Fruit fly (Drosophila melanogaster) whole organism, embryonic: ENCODE results near the gene CG15014.
A peak's percentile ranks its signal among the peaks of the same experiment; 100 is the strongest.

Experiments used
- Bdp1 ChIP-seq: fragments of 200-800 bp; sonication (Bioruptor generic); optimal IDR thresholded peaks from 3 replicates; lab custom pipeline; 2016; ENCODE audit warnings: missing biosample characterization, missing genetic modification characterization
- CG10147 ChIP-seq: fragments of 200-800 bp; sonication (Bioruptor generic); optimal IDR thresholded peaks from 2 replicates; lab custom pipeline; 2019; ENCODE audit warnings: missing biosample characterization, mild to moderate bottlenecking, missing genetic modification characterization, moderate library complexity
- CG12104 ChIP-seq: fragments of 200-800 bp; sonication (Bioruptor generic); optimal IDR thresholded peaks from 3 replicates; lab custom pipeline; 2016; ENCODE audit warnings: missing biosample characterization, missing genetic modification characterization
- CG12155 ChIP-seq: fragments of 200-800 bp; sonication (Bioruptor generic); optimal IDR thresholded peaks from 3 replicates; lab custom pipeline; 2016; ENCODE audit warnings: missing biosample characterization, missing genetic modification characterization
- CG13624 ChIP-seq: fragments of 200-800 bp; sonication (Bioruptor generic); optimal IDR thresholded peaks from 2 replicates; lab custom pipeline; 2016; ENCODE audit warnings: missing biosample characterization, missing genetic modification characterization
- CG14441 ChIP-seq: fragments of 200-800 bp; sonication (Bioruptor generic); IDR thresholded peaks from 2 replicates; pipeline ENCODE4 v1.3.6; 2022; ENCODE audit warnings: missing biosample characterization, missing genetic modification characterization
- CG15269 ChIP-seq: fragments of 200-800 bp; sonication (Bioruptor generic); optimal IDR thresholded peaks from 2 replicates; lab custom pipeline; 2018; ENCODE audit warnings: missing biosample characterization, mild to moderate bottlenecking, missing genetic modification characterization, moderate library complexity
- CG15601 ChIP-seq: fragments of 200-800 bp; sonication (Bioruptor generic); optimal IDR thresholded peaks from 3 replicates; lab custom pipeline; 2019; ENCODE audit warnings: missing biosample characterization, mild to moderate bottlenecking, missing genetic modification characterization, moderate library complexity
- CG15696 ChIP-seq: fragments of 200-800 bp; sonication (Bioruptor generic); optimal IDR thresholded peaks from 2 replicates; lab custom pipeline; 2019; ENCODE audit warnings: missing biosample characterization, mild to moderate bottlenecking, missing genetic modification characterization, moderate library complexity
- CG1647 ChIP-seq: fragments of 200-800 bp; sonication (Bioruptor generic); optimal IDR thresholded peaks from 3 replicates; lab custom pipeline; 2016; ENCODE audit warnings: missing biosample characterization, missing genetic modification characterization
- CG17361 ChIP-seq: fragments of 200-800 bp; sonication (Bioruptor generic); IDR thresholded peaks from 3 replicates; pipeline ENCODE4 v1.3.6; 2022; ENCODE audit warnings: missing biosample characterization, missing genetic modification characterization
- CG17802 ChIP-seq: fragments of 200-800 bp; sonication (Bioruptor generic); optimal IDR thresholded peaks from 2 replicates; lab custom pipeline; 2018; ENCODE audit warnings: missing biosample characterization, mild to moderate bottlenecking, missing genetic modification characterization, moderate library complexity
- CG2116 ChIP-seq: fragments of 200-800 bp; sonication (Bioruptor generic); optimal IDR thresholded peaks from 3 replicates; lab custom pipeline; 2018; ENCODE audit warnings: missing biosample characterization, mild to moderate bottlenecking, missing genetic modification characterization
- CG2120 ChIP-seq: fragments of 200-800 bp; sonication (Bioruptor generic); optimal IDR thresholded peaks from 3 replicates; lab custom pipeline; 2016; ENCODE audit warnings: missing biosample characterization, missing genetic modification characterization
- CG2678 ChIP-seq: fragments of 200-800 bp; sonication (Bioruptor generic); optimal IDR thresholded peaks from 3 replicates; lab custom pipeline; 2019; ENCODE audit warnings: missing biosample characterization, mild to moderate bottlenecking, missing genetic modification characterization, moderate library complexity
- CG30403 ChIP-seq: fragments of 200-800 bp; sonication (Bioruptor generic); optimal IDR thresholded peaks from 3 replicates; lab custom pipeline; 2016; ENCODE audit warnings: missing biosample characterization, missing genetic modification characterization
- CG32772 ChIP-seq: fragments of 200-800 bp; sonication (Bioruptor generic); IDR thresholded peaks from 2 replicates; pipeline ENCODE4 v1.3.6; 2022; ENCODE audit warnings: missing biosample characterization, missing genetic modification characterization
- CG33213 ChIP-seq: fragments of 200-800 bp; sonication (Bioruptor generic); optimal IDR thresholded peaks from 3 replicates; lab custom pipeline; 2016; ENCODE audit warnings: missing biosample characterization, missing genetic modification characterization
- CG3847 ChIP-seq: fragments of 200-800 bp; sonication (Bioruptor generic); IDR thresholded peaks from 2 replicates; pipeline ENCODE4 v1.3.6; 2022; ENCODE audit warnings: missing biosample characterization, missing genetic modification characterization
- CG4617 ChIP-seq: fragments of 200-800 bp; sonication (Bioruptor generic); optimal IDR thresholded peaks from 3 replicates; lab custom pipeline; 2016; ENCODE audit warnings: missing biosample characterization, missing genetic modification characterization, borderline replicate concordance
- CG7839 ChIP-seq: fragments of 200-800 bp; sonication (Bioruptor generic); optimal IDR thresholded peaks from 3 replicates; lab custom pipeline; 2018; ENCODE audit warnings: missing biosample characterization, mild to moderate bottlenecking, missing genetic modification characterization, moderate library complexity
- CG8924 ChIP-seq: fragments of 200-800 bp; optimal IDR thresholded peaks from 3 replicates; lab custom pipeline; 2019; ENCODE audit warnings: missing biosample characterization, mild to moderate bottlenecking, missing genetic modification characterization, moderate library complexity
- CG9609 ChIP-seq: fragments of 200-800 bp; sonication (Bioruptor generic); optimal IDR thresholded peaks from 3 replicates; lab custom pipeline; 2016; ENCODE audit warnings: missing biosample characterization, missing genetic modification characterization
- CG9797 ChIP-seq: fragments of 200-800 bp; sonication (Bioruptor generic); optimal IDR thresholded peaks from 3 replicates; lab custom pipeline; 2018; ENCODE audit warnings: missing biosample characterization, mild to moderate bottlenecking, missing genetic modification characterization
- Doc3 ChIP-seq: fragments of 200-800 bp; sonication (Bioruptor generic); IDR thresholded peaks from 3 replicates; pipeline ENCODE4 v1.3.6; 2022; ENCODE audit warnings: missing biosample characterization, missing genetic modification characterization; ENCODE audit not compliant: partially characterized antibody
- GATAe ChIP-seq: fragments of 200-800 bp; sonication (Bioruptor generic); conservative IDR thresholded peaks from 2 replicates; pipeline ENCODE4 v1.3.6; 2022; ENCODE audit warnings: missing biosample characterization, missing genetic modification characterization
- Hsf ChIP-seq: fragments of 200-800 bp; sonication (Bioruptor generic); optimal IDR thresholded peaks from 3 replicates; lab custom pipeline; 2016; ENCODE audit warnings: missing biosample characterization, missing genetic modification characterization
- MBD-R2 ChIP-seq: fragments of 200-800 bp; sonication (Bioruptor generic); IDR thresholded peaks from 2 replicates; pipeline ENCODE4 v1.3.6; 2022; ENCODE audit warnings: missing biosample characterization, missing genetic modification characterization
- MESR4 ChIP-seq: fragments of 200-800 bp; sonication (Bioruptor generic); optimal IDR thresholded peaks from 2 replicates; lab custom pipeline; 2018; ENCODE audit warnings: missing biosample characterization, mild to moderate bottlenecking, missing genetic modification characterization, moderate library complexity
- Pdp1 ChIP-seq, 2 experiments: fragments of 200-800 bp; sonication (Bioruptor generic); optimal IDR thresholded peaks; 3 replicates each; lab custom pipeline; 2016; ENCODE audit warnings: missing biosample characterization in 2 of 2, missing genetic modification characterization in 2 of 2, mild to moderate bottlenecking in 1 of 2, moderate library complexity in 1 of 2
- Ptx1 ChIP-seq: fragments of 200-800 bp; sonication (Bioruptor generic); IDR thresholded peaks from 2 replicates; pipeline ENCODE4 v1.3.6; 2022; ENCODE audit warnings: missing biosample characterization, missing genetic modification characterization
- Side ChIP-seq: fragments of 200-800 bp; sonication (Bioruptor generic); optimal IDR thresholded peaks from 2 replicates; lab custom pipeline; 2016; ENCODE audit warnings: missing biosample characterization, missing genetic modification characterization
- Tbp ChIP-seq: fragments of >200 bp; optimal IDR thresholded peaks from 2 replicates; lab custom pipeline; 2018; ENCODE audit warnings: missing biosample characterization, missing genetic modification characterization
- bab2 ChIP-seq: fragments of 200-800 bp; sonication (Bioruptor generic); optimal IDR thresholded peaks from 2 replicates; lab custom pipeline; 2016; ENCODE audit warnings: missing biosample characterization, missing genetic modification characterization
- br ChIP-seq: fragments of >200 bp; optimal IDR thresholded peaks from 2 replicates; lab custom pipeline; 2017
- cas ChIP-seq: fragments of 200-800 bp; sonication (Bioruptor generic); IDR thresholded peaks from 2 replicates; pipeline ENCODE4 v1.3.6; 2022; ENCODE audit warnings: missing biosample characterization, missing genetic modification characterization
- crol ChIP-seq: fragments of 200-800 bp; sonication (Bioruptor generic); IDR thresholded peaks from 2 replicates; pipeline ENCODE4 v1.3.6; 2022; ENCODE audit warnings: missing biosample characterization, missing genetic modification characterization
- dati ChIP-seq: fragments of 200-800 bp; sonication (Bioruptor generic); IDR thresholded peaks from 2 replicates; pipeline ENCODE4 v1.3.6; 2022; ENCODE audit warnings: missing biosample characterization, missing genetic modification characterization
- dpn ChIP-seq, 2 experiments: fragments of 200-800 bp; sonication (Bioruptor generic); optimal IDR thresholded peaks; 3 replicates each; lab custom pipeline; 2016; ENCODE audit warnings: missing biosample characterization in 2 of 2, missing genetic modification characterization in 2 of 2
- ems ChIP-seq: fragments of 200-800 bp; sonication (Bioruptor generic); optimal IDR thresholded peaks from 3 replicates; lab custom pipeline; 2016; ENCODE audit warnings: missing biosample characterization, missing genetic modification characterization
- jumu ChIP-seq: fragments of 200-800 bp; sonication (Bioruptor generic); optimal IDR thresholded peaks from 3 replicates; lab custom pipeline; 2016; ENCODE audit warnings: missing biosample characterization, missing genetic modification characterization
- nerfin-1 ChIP-seq: fragments of 200-800 bp; sonication (Bioruptor generic); optimal IDR thresholded peaks from 3 replicates; lab custom pipeline; 2019; ENCODE audit warnings: missing biosample characterization, mild to moderate bottlenecking, missing genetic modification characterization, moderate library complexity
- p53 ChIP-seq: fragments of 200-800 bp; sonication (Bioruptor generic); optimal IDR thresholded peaks from 2 replicates; lab custom pipeline; 2016; ENCODE audit warnings: missing biosample characterization, missing genetic modification characterization
- pros ChIP-seq: fragments of 200-800 bp; sonication (Bioruptor generic); optimal IDR thresholded peaks from 3 replicates; lab custom pipeline; 2019; ENCODE audit warnings: missing biosample characterization, mild to moderate bottlenecking, missing genetic modification characterization, moderate library complexity
- ranshi ChIP-seq: fragments of 200-800 bp; sonication (Bioruptor generic); IDR thresholded peaks from 2 replicates; pipeline ENCODE4 v1.3.6; 2022; ENCODE audit warnings: missing biosample characterization, missing genetic modification characterization
- row ChIP-seq: fragments of 200-800 bp; sonication (Bioruptor generic); IDR thresholded peaks from 3 replicates; pipeline ENCODE4 v1.3.6; 2022; ENCODE audit warnings: missing biosample characterization, missing genetic modification characterization
- sens ChIP-seq: fragments of 200-800 bp; sonication (Bioruptor generic); peaks from one replicate; lab custom pipeline; 2016; ENCODE audit warnings: missing biosample characterization, missing genetic modification characterization
- tll ChIP-seq, 2 experiments: fragments of 200-800 bp in 1 of 2; fragments of >200 bp in 1 of 2; sonication (Bioruptor generic) in 1 of 2; optimal IDR thresholded peaks; 2 replicates each; lab custom pipeline; 2017 to 2019; ENCODE audit warnings: missing biosample characterization in 2 of 2, missing genetic modification characterization in 2 of 2, mild to moderate bottlenecking in 1 of 2, moderate library complexity in 1 of 2
- twi ChIP-seq: fragments of 200-800 bp; optimal IDR thresholded peaks from 2 replicates; lab custom pipeline; 2019; ENCODE audit warnings: missing biosample characterization, mild to moderate bottlenecking, missing genetic modification characterization, moderate library complexity
- wor ChIP-seq: fragments of 200-800 bp; sonication (Bioruptor generic); IDR thresholded peaks from 2 replicates; pipeline ENCODE4 v1.3.6; 2022; ENCODE audit warnings: missing biosample characterization, missing genetic modification characterization
- zfh2 ChIP-seq: fragments of 200-800 bp; sonication (Bioruptor generic); optimal IDR thresholded peaks from 2 replicates; lab custom pipeline; 2016; ENCODE audit warnings: missing biosample characterization, missing genetic modification characterization

Gene CG15014

dm6 chr3L:4292120-4292697, 29.9 kb downstream of the CG15014 start, which contains the start of the genes CG15012 and Fdx2:
TSS of gene CG15012 (minus strand) at chr3L:4292246.
TSS of gene Fdx2 (plus strand) at chr3L:4292482.
- TF ChIP-seq crol, result no peak
- TF ChIP-seq GATAe (GFP tag; lab: Robert Waterston, UW), result no peak
- peak; percentile 84 for TF ChIP-seq row (GFP tag; lab: Robert Waterston, UW)
- 0 out of 2 replicates have a peak, but pooled peaks have one; percentile 6 for TF ChIP-seq Ptx1 (GFP tag; lab: Robert Waterston, UW)
- TF ChIP-seq bab2 (GFP tag; lab: Kevin White, UChicago), result peak; percentile 53
- TF ChIP-seq CG7839 (tag; lab: Kevin White, UChicago), result peak; percentile 7
- TF ChIP-seq dpn (GFP tag; optimal IDR thresholded peaks at IDR 0.05; lab: Kevin White, UChicago), result peak; percentile 25 to 33
- peak; percentile 7 for TF ChIP-seq p53 (GFP tag; lab: Kevin White, UChicago)
- TF ChIP-seq ems (GFP tag; lab: Kevin White, UChicago), result peak; percentile 45
- no peak for TF ChIP-seq CG15269
- TF ChIP-seq CG17361, result peak; percentile 54; the same call in 2 of the 3 replicates
- TF ChIP-seq Hsf (GFP tag; lab: Kevin White, UChicago), result peak; percentile 34
- TF ChIP-seq pros, result no peak
- TF ChIP-seq zfh2 (GFP tag; lab: Kevin White, UChicago), result no peak
- peak; percentile 88 for TF ChIP-seq CG17802 (tag; lab: Kevin White, UChicago)
- TF ChIP-seq CG13624 (GFP tag; lab: Kevin White, UChicago), result peak; percentile 48
- TF ChIP-seq CG12104 (GFP tag; lab: Kevin White, UChicago), result peak; percentile 10
- peak; percentile 96 for TF ChIP-seq CG4617 (GFP tag; lab: Kevin White, UChicago)
- peak in 1 of 2 experiments; percentile 82 for TF ChIP-seq Pdp1 (GFP tag; optimal IDR thresholded peaks at IDR 0.05; lab: Kevin White, UChicago)
- TF ChIP-seq CG9609 (GFP tag; lab: Kevin White, UChicago), result peak; percentile 32
- peak; percentile 43 for TF ChIP-seq CG3847 (GFP tag; lab: Robert Waterston, UW)
- no peak for TF ChIP-seq Bdp1 (GFP tag; lab: Kevin White, UChicago)
- TF ChIP-seq CG2116 (GFP tag; lab: Kevin White, UChicago), result peak; percentile 97
- peak; percentile 12 to 15 for TF ChIP-seq tll (GFP tag; optimal IDR thresholded peaks at IDR 0.05; lab: Kevin White, UChicago)
- no peak for TF ChIP-seq CG14441 (GFP tag; lab: Robert Waterston, UW)
- TF ChIP-seq CG33213 (GFP tag; lab: Kevin White, UChicago), result peak; percentile 61
- peak; percentile 12 for TF ChIP-seq CG12155
- TF ChIP-seq wor (GFP tag; lab: Robert Waterston, UW), result no peak
- TF ChIP-seq ranshi (GFP tag; lab: Robert Waterston, UW), result no peak
- TF ChIP-seq CG30403, result no peak
- peak; percentile 21 for TF ChIP-seq CG15696 (tag; lab: Kevin White, UChicago)
- no peak for TF ChIP-seq Tbp (GFP tag; lab: Kevin White, UChicago)
- peak; percentile 67 for TF ChIP-seq CG8924 (tag; lab: Kevin White, UChicago)
- peak; percentile 52 for TF ChIP-seq CG15601
- peak; percentile 7 for TF ChIP-seq twi
- TF ChIP-seq dati, result no peak
- peak; percentile 16 for TF ChIP-seq CG10147
- peak; percentile 84 for TF ChIP-seq MESR4 (GFP tag; lab: Kevin White, UChicago)
- no peak for TF ChIP-seq CG32772
- TF ChIP-seq CG2120 (GFP tag; lab: Kevin White, UChicago), result peak; percentile 46
- TF ChIP-seq br, result no peak
- peak; percentile 37 for TF ChIP-seq CG1647 (GFP tag; lab: Kevin White, UChicago)
- TF ChIP-seq sens (GFP tag; lab: Kevin White, UChicago), result peak; percentile 89
- TF ChIP-seq nerfin-1 (tag; lab: Kevin White, UChicago), result peak; percentile 12
- peak; percentile 87 for TF ChIP-seq CG9797
- TF ChIP-seq Side (GFP tag; lab: Kevin White, UChicago), result no peak
- TF ChIP-seq CG2678 (tag; lab: Kevin White, UChicago), result peak; percentile 21
- TF ChIP-seq MBD-R2 (GFP tag; lab: Robert Waterston, UW), result peak; percentile 92
- no peak for TF ChIP-seq cas (GFP tag; lab: Robert Waterston, UW)
- TF ChIP-seq Doc3 (GFP tag; lab: Robert Waterston, UW), result no peak
- peak; percentile 43 for TF ChIP-seq jumu
